Fruit fly (Drosophila melanogaster): ENCODE data around the gene CG5276.
A peak's percentile ranks its signal among the peaks of the same experiment; 100 is the strongest.

The CG5276 gene

DNA sequence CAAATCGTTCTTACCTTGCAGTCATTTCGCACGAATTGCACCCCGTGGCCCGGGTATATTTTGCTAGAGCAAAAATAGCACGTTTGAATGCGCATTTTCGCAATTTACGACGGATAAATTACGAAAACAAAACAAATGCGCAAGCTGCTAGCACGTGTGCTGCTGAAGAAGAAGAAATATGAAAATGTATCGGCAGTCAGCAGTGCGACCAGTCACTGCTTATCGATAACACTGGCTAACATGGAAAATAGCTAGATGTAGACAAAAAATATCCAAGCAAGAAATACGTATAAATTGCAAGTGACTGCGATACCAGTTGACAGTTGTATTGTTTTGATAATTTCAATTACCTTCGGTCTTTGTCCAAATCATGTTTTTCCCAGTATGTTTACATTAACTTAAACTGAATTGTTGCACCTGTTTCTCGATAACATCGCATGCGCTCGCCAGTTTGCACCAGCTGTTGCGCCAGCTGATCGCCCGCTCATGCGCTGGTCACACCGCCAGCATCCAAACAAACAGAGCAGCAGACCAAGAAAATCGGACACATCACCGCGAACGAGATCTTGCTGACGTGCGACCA, at the start of gene CG5276, which contains the start of gene RpL24-like (continued):
- TF ChIP-seq CG10654 (GFP tag; optimal IDR thresholded peaks at IDR 0.05), result no peak
- TF ChIP-seq org-1 (GFP tag; optimal IDR thresholded peaks at IDR 0.05), result no peak
- no peak for TF ChIP-seq CG17361 (GFP tag; IDR thresholded peaks at IDR 0.05)
- peak; percentile 99 for TF ChIP-seq Sin3A (optimal IDR thresholded peaks at IDR 0.05)
- TF ChIP-seq slbo (GFP tag; IDR thresholded peaks at IDR 0.05), result no peak
- no peak for TF ChIP-seq gt (GFP tag; IDR thresholded peaks at IDR 0.05)
- TF ChIP-seq CG10565 (GFP tag; optimal IDR thresholded peaks at IDR 0.05), result no peak
- TF ChIP-seq ato (GFP tag; IDR thresholded peaks at IDR 0.05; ENCODE audit: partially characterized antibody), result no peak
- TF ChIP-seq CG8359 (GFP tag; optimal IDR thresholded peaks at IDR 0.05; ENCODE audit: borderline replicate concordance), result no peak
- TF ChIP-seq az2 (GFP tag; optimal IDR thresholded peaks at IDR 0.05), result no peak
- no peak for TF ChIP-seq CG7556 (GFP tag; optimal IDR thresholded peaks at IDR 0.05)
- TF ChIP-seq CG12299 (tag; optimal IDR thresholded peaks at IDR 0.05), result peak; percentile 11
- no peak for TF ChIP-seq ro (GFP tag; IDR thresholded peaks at IDR 0.05)
- no peak for TF ChIP-seq CG1529 (GFP tag; optimal IDR thresholded peaks at IDR 0.05)
- no peak for TF ChIP-seq cad (GFP tag; optimal IDR thresholded peaks at IDR 0.05)
- 0 out of 3 replicates have a peak, but pooled peaks have one; percentile 44 for TF ChIP-seq CG6791 (GFP tag; IDR thresholded peaks at IDR 0.05; ENCODE audit: partially characterized antibody)
- TF ChIP-seq seq (GFP tag; IDR thresholded peaks at IDR 0.05), result no peak
- peak; percentile 73 for TF ChIP-seq CHES-1-like (GFP tag; optimal IDR thresholded peaks at IDR 0.05)
- no peak for TF ChIP-seq al (GFP tag; IDR thresholded peaks at IDR 0.05)
- no peak for TF ChIP-seq sisA (GFP tag; IDR thresholded peaks at IDR 0.05)
- peak; percentile 59 for TF ChIP-seq sna (GFP tag; IDR thresholded peaks at IDR 0.05; ENCODE audit: partially characterized antibody)
- no peak for TF ChIP-seq Hr39 (optimal IDR thresholded peaks at IDR 0.05)
- TF ChIP-seq Ets65A (GFP tag), result no peak
- TF ChIP-seq Vsx1 (GFP tag; optimal IDR thresholded peaks at IDR 0.05), result no peak
- no peak for TF ChIP-seq peb (GFP tag; IDR thresholded peaks at IDR 0.05)
- TF ChIP-seq Poxn (GFP tag; IDR thresholded peaks at IDR 0.05), result no peak
- no peak for TF ChIP-seq dmrt99B (tag; optimal IDR thresholded peaks at IDR 0.05)
- TF ChIP-seq Tbp (GFP tag; optimal IDR thresholded peaks at IDR 0.05), result peak; percentile 76
- TF ChIP-seq Med (GFP tag), result peak; percentile 39
- peak; percentile 35 for TF ChIP-seq stwl (tag; optimal IDR thresholded peaks at IDR 0.05)
- no peak for TF ChIP-seq corto (GFP tag; optimal IDR thresholded peaks at IDR 0.05)
- TF ChIP-seq Doc3 (GFP tag; IDR thresholded peaks at IDR 0.05; ENCODE audit: partially characterized antibody), result 0 out of 3 replicates have a peak, but pooled peaks have one; percentile 36
- TF ChIP-seq gce (GFP tag; IDR thresholded peaks at IDR 0.05), result no peak
- TF ChIP-seq ssp (GFP tag; IDR thresholded peaks at IDR 0.05), result peak; percentile 88
- TF ChIP-seq CG2202 (tag; optimal IDR thresholded peaks at IDR 0.05), result no peak
- no peak for TF ChIP-seq Atf6 (GFP tag; IDR thresholded peaks at IDR 0.05)
- no peak for TF ChIP-seq zf30C (GFP tag; optimal IDR thresholded peaks at IDR 0.05)
- TF ChIP-seq CG10209 (GFP tag; optimal IDR thresholded peaks at IDR 0.05), result no peak
- TF ChIP-seq CG2875 (GFP tag; optimal IDR thresholded peaks at IDR 0.05), result no peak
- TF ChIP-seq CG14710 (tag; optimal IDR thresholded peaks at IDR 0.05), result peak; percentile 80
- TF ChIP-seq rib (GFP tag; IDR thresholded peaks at IDR 0.05), result no peak
- TF ChIP-seq pum (GFP tag; optimal IDR thresholded peaks at IDR 0.05), result no peak
- TF ChIP-seq CG9215 (GFP tag; IDR thresholded peaks at IDR 0.05), result no peak
- no peak for TF ChIP-seq Hr3 (GFP tag; optimal IDR thresholded peaks at IDR 0.05)
- no peak for TF ChIP-seq usp (GFP tag; optimal IDR thresholded peaks at IDR 0.05)
- TF ChIP-seq nmo (GFP tag; optimal IDR thresholded peaks at IDR 0.05), result peak; percentile 80
- no peak for TF ChIP-seq ranshi (GFP tag; IDR thresholded peaks at IDR 0.05)
- TF ChIP-seq ind (GFP tag; optimal IDR thresholded peaks at IDR 0.05), result no peak
- peak; percentile 56 for TF ChIP-seq CG12659 (GFP tag; optimal IDR thresholded peaks at IDR 0.05)
- peak; percentile 52; the same call in 2 of the 3 replicates for TF ChIP-seq CG34224 (GFP tag; IDR thresholded peaks at IDR 0.05; ENCODE audit: partially characterized antibody)
- no peak for TF ChIP-seq lbe (GFP tag; optimal IDR thresholded peaks at IDR 0.05)
- no peak for TF ChIP-seq CG17328 (GFP tag; IDR thresholded peaks at IDR 0.05)

All from whole organism, embryonic.